Worm (Caenorhabditis elegans): ENCODE data around the gene F25A2.1.
A peak's percentile ranks its signal among the peaks of the same experiment; 100 is the strongest.

The F25A2.1 gene

ce11 chrV:1157443-1157842 is 21.9 kb upstream of the F25A2.1 start:
- no peak for TF ChIP-seq nhr-12 (tag; optimal IDR thresholded peaks at IDR 0.05)
- no peak for TF ChIP-seq ztf-11 (tag; optimal IDR thresholded peaks at IDR 0.05)
- TF ChIP-seq nhr-67 (tag; optimal IDR thresholded peaks at IDR 0.05) = no peak
- no peak for TF ChIP-seq unc-39 (tag; optimal IDR thresholded peaks at IDR 0.05)
- no peak for TF ChIP-seq nhr-77 (tag; optimal IDR thresholded peaks at IDR 0.05)
- no peak for TF ChIP-seq nhr-25 (tag; optimal IDR thresholded peaks at IDR 0.05)
- no peak for TF ChIP-seq snpc-4 (tag; optimal IDR thresholded peaks at IDR 0.05)
- no peak for TF ChIP-seq nhr-28 (tag; optimal IDR thresholded peaks at IDR 0.05)
- TF ChIP-seq ceh-28 (tag; optimal IDR thresholded peaks at IDR 0.05) = no peak
- TF ChIP-seq nhr-11 (tag; optimal IDR thresholded peaks at IDR 0.05) = no peak

- TF ChIP-seq ztf-11 (tag; optimal IDR thresholded peaks at IDR 0.05) = no peak
- no peak for TF ChIP-seq fos-1 (tag; optimal IDR thresholded peaks at IDR 0.05)
- TF ChIP-seq nfya-1 (tag; optimal IDR thresholded peaks at IDR 0.05; ENCODE audit: insufficient read depth) = no peak
- peak; percentile 64 for TF ChIP-seq ztf-4 (tag; optimal IDR thresholded peaks at IDR 0.05)
- TF ChIP-seq aly-2 (tag; optimal IDR thresholded peaks at IDR 0.05) = no peak
- no peak for TF ChIP-seq egl-5 (tag; optimal IDR thresholded peaks at IDR 0.05)
- TF ChIP-seq mml-1 (tag; optimal IDR thresholded peaks at IDR 0.05) = no peak
- no peak for TF ChIP-seq egl-27 (tag; optimal IDR thresholded peaks at IDR 0.05)
- no peak for TF ChIP-seq nhr-28 (tag; optimal IDR thresholded peaks at IDR 0.05)
- peak; percentile 75 for TF ChIP-seq ama-1 (optimal IDR thresholded peaks at IDR 0.05)
- TF ChIP-seq fkh-10 (GFP tag; optimal IDR thresholded peaks at IDR 0.05) = no peak
- no peak for TF ChIP-seq jun-1 (tag; optimal IDR thresholded peaks at IDR 0.05)
- TF ChIP-seq lsy-12 (tag; optimal IDR thresholded peaks at IDR 0.05) = peak; percentile 70
- no peak for TF ChIP-seq pha-4 (tag; optimal IDR thresholded peaks at IDR 0.05)
- TF ChIP-seq ceh-82 (tag; optimal IDR thresholded peaks at IDR 0.05) = no peak
- no peak for TF ChIP-seq ceh-16 (tag; optimal IDR thresholded peaks at IDR 0.05)
- no peak for TF ChIP-seq R02D3.7 (tag; optimal IDR thresholded peaks at IDR 0.05)
- TF ChIP-seq daf-12 (tag; optimal IDR thresholded peaks at IDR 0.05) = no peak
- peak; percentile 33 for TF ChIP-seq nhr-43 (tag; optimal IDR thresholded peaks at IDR 0.05; ENCODE audit: poor library complexity, severe bottlenecking)
These were observed 21.1 kb upstream of the F25A2.1 start for ce11 chrV:1158247-1158646.

ce11 chrV:1160716-1161115 is 18.7 kb upstream of the F25A2.1 start:
- TF ChIP-seq elt-1 (tag; optimal IDR thresholded peaks at IDR 0.05) (no peak), egl-5 (tag; optimal IDR thresholded peaks at IDR 0.05) (no peak), nhr-67 (tag; optimal IDR thresholded peaks at IDR 0.05) (no peak), jun-1 (tag; optimal IDR thresholded peaks at IDR 0.05) (no peak), ztf-11 (tag; optimal IDR thresholded peaks at IDR 0.05) (no peak), lin-39 (tag; optimal IDR thresholded peaks at IDR 0.05) (no peak)

ce11 chrV:1164196-1164691 is 15.1 kb upstream of the F25A2.1 start, which contains the start of gene T21H3.5:
Gene T21H3.5 (minus strand): TSS chrV:1164293.
- TF ChIP-seq skn-1 (tag; optimal IDR thresholded peaks at IDR 0.05) = no peak
- TF ChIP-seq nhr-25 (tag; optimal IDR thresholded peaks at IDR 0.05) = peak; percentile 12

- TF ChIP-seq ztf-11 (tag; optimal IDR thresholded peaks at IDR 0.05) (no peak), nhr-25 (tag; optimal IDR thresholded peaks at IDR 0.05) (no peak), daf-12 (tag; optimal IDR thresholded peaks at IDR 0.05) (no peak), elt-1 (tag; optimal IDR thresholded peaks at IDR 0.05) (no peak), snpc-4 (tag; optimal IDR thresholded peaks at IDR 0.05) (no peak), aly-2 (tag; optimal IDR thresholded peaks at IDR 0.05) (no peak), skn-1 (tag; optimal IDR thresholded peaks at IDR 0.05) (no peak), egl-5 (tag; optimal IDR thresholded peaks at IDR 0.05) (no peak), jun-1 (tag; optimal IDR thresholded peaks at IDR 0.05) (no peak), pha-4 (tag; optimal IDR thresholded peaks at IDR 0.05) (no peak), unc-62 (GFP tag; optimal IDR thresholded peaks at IDR 0.05) (no peak), unc-39 (tag; optimal IDR thresholded peaks at IDR 0.05) (no peak), ceh-16 (tag; optimal IDR thresholded peaks at IDR 0.05) (no peak)
These were observed 14.2 kb upstream of the F25A2.1 start, which contains the start of gene ptr-16 for ce11 chrV:1165090-1165761. Gene ptr-16 (plus strand): TSS chrV:1165711.

- TF ChIP-seq hmg-11 (tag; optimal IDR thresholded peaks at IDR 0.05) = no peak
- TF ChIP-seq fkh-2 (tag; optimal IDR thresholded peaks at IDR 0.05) = no peak
- TF ChIP-seq elt-1 (tag; optimal IDR thresholded peaks at IDR 0.05) = no peak
- TF ChIP-seq eor-1 (tag; optimal IDR thresholded peaks at IDR 0.05) = no peak
- no peak for TF ChIP-seq ztf-4 (tag; optimal IDR thresholded peaks at IDR 0.05)
- TF ChIP-seq lin-15B (tag; optimal IDR thresholded peaks at IDR 0.05) = no peak
- no peak for TF ChIP-seq nfya-1 (tag; optimal IDR thresholded peaks at IDR 0.05; ENCODE audit: insufficient read depth)
- no peak for TF ChIP-seq zag-1 (tag; optimal IDR thresholded peaks at IDR 0.05)
- TF ChIP-seq mdl-1 (tag; optimal IDR thresholded peaks at IDR 0.05) = no peak
- no peak for TF ChIP-seq unc-62 (GFP tag; optimal IDR thresholded peaks at IDR 0.05)
- TF ChIP-seq ceh-82 (tag; optimal IDR thresholded peaks at IDR 0.05) = no peak
- TF ChIP-seq ceh-9 (tag; optimal IDR thresholded peaks at IDR 0.05) = no peak
- TF ChIP-seq nhr-25 (tag; optimal IDR thresholded peaks at IDR 0.05) = no peak
- TF ChIP-seq nhr-28 (tag; optimal IDR thresholded peaks at IDR 0.05) = no peak
- no peak for TF ChIP-seq egl-27 (tag; optimal IDR thresholded peaks at IDR 0.05)
- no peak for TF ChIP-seq ZK546.5 (tag; optimal IDR thresholded peaks at IDR 0.05)
These were observed 8.8 kb upstream of the F25A2.1 start for ce11 chrV:1170591-1170990.
